Worm (Caenorhabditis elegans): ENCODE measurements around the gene T13F3.6.

The T13F3.6 gene

DNA sequence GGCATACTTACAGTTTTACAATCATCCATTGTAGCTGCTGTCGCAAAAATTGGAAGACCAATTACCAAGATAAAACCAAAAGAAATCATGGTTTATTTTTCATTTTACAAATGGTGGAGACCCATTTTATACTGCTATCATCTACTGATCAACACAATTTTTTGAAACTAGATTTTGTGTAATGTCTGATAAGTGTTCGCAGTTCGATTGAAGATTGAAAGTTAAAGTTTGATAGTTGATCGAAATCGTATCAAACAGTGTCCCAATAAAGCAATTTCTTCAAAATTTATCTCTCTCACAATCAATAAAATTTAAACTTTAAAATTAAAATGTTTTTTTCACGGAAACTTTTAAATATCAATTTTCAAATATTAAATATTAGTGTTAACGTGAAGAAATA lies at the start of gene T13F3.6:
T13F3.6 (minus strand) TSS at position 101 of the 400 bp plus-strand sequence.
- TF ChIP-seq aha-1 (tag) = no peak

- TF ChIP-seq dmd-9 (GFP tag; IDR thresholded peaks at IDR 0.05) = no peak
- TF ChIP-seq unc-62 (GFP tag; optimal IDR thresholded peaks at IDR 0.05 in 1 of 2) = peak in 1 of 2 experiments; percentile 74
- no peak for TF ChIP-seq unc-62 (tag; optimal IDR thresholded peaks at IDR 0.05)
Measured at ce11 chrV:16317244-16317643, 46.2 kb upstream of the T13F3.6 start, which contains the start of gene srh-180. Gene srh-180, plus strand, starts transcription at chrV:16317544.

DNA sequence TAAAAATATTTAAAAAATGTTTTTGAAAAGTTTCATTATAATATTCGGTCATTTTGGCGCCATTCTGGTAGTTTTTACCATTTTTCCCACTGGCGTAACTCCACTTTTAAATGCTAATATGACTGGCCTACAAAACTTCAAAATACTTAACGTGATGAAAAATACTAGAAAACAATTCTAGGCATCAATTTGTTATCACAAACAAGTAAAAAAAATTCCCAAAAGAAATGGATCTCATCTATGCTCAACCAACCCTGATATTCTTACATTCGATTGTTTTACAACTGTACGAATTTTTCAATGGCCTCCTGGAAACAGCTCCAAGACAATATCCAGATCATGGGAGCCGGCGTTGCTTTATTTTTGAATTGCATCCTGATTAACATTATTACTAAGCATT lies 44.0 kb upstream of the T13F3.6 start, which contains the start of gene str-214:
str-214 (plus strand) TSS at position 301 of the 400 bp plus-strand sequence.
- TF ChIP-seq nhr-6 (tag; optimal IDR thresholded peaks at IDR 0.05) (no peak), pha-4 (GFP tag; IDR thresholded peaks at IDR 0.05) (no peak), pha-4 (tag; optimal IDR thresholded peaks at IDR 0.05) (no peak), unc-62 (GFP tag; optimal IDR thresholded peaks at IDR 0.05 in 1 of 2) (no peak), unc-62 (tag; optimal IDR thresholded peaks at IDR 0.05) (no peak), skn-1 (tag; optimal IDR thresholded peaks at IDR 0.05) (no peak), nhr-10 (tag; optimal IDR thresholded peaks at IDR 0.05) (no peak), ceh-82 (tag; optimal IDR thresholded peaks at IDR 0.05) (no peak), zag-1 (tag; optimal IDR thresholded peaks at IDR 0.05) (no peak), mxl-2 (GFP tag; conservative IDR thresholded peaks at IDR 0.05) (no peak), nhr-77 (tag; optimal IDR thresholded peaks at IDR 0.05) (no peak), unc-130 (GFP tag; optimal IDR thresholded peaks at IDR 0.05) (no peak), aha-1 (tag) (no peak), dpl-1 (GFP tag; optimal IDR thresholded peaks at IDR 0.05) (no peak), zfp-2 (tag; optimal IDR thresholded peaks at IDR 0.05) (no peak), rbr-2 (tag; optimal IDR thresholded peaks at IDR 0.05) (no peak)

DNA sequence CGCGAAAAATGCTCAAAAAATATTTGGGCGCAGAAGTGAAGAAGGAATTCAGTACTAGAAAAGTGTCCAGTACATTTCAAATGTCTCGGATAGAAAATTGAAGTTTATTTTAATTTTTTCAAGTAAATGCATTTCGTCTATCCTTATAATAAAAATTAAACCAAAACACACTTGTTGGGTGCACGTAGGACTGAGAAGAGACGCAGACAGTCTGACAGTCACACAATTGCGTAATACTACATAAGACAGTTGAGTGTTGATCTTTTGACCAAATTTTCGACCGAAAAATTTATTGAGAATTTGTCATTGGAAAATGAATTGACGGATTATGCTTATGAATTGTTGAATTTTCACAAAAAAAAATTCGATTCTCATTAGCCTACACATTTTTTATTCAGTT lies 38.5 kb upstream of the T13F3.6 start, which contains the start of gene oac-7:
oac-7 (plus strand) TSS at position 283 of the 400 bp plus-strand sequence.
- TF ChIP-seq hif-1 (tag; optimal IDR thresholded peaks at IDR 0.05) = peak in 1 of 2 experiments; percentile 50
- TF ChIP-seq madf-5 (GFP tag; IDR thresholded peaks at IDR 0.05) = no peak
- TF ChIP-seq nhr-6 (tag; optimal IDR thresholded peaks at IDR 0.05) = no peak
- TF ChIP-seq nhr-28 (tag; optimal IDR thresholded peaks at IDR 0.05) = peak; percentile 72
- TF ChIP-seq duxl-1 (tag; optimal IDR thresholded peaks at IDR 0.05; ENCODE audit: poor library complexity) = peak; percentile 10
- peak; percentile 20; the same call in 1 of the 2 replicates for TF ChIP-seq dmd-6 (GFP tag; IDR thresholded peaks at IDR 0.05)
- TF ChIP-seq ztf-11 (tag; optimal IDR thresholded peaks at IDR 0.05) = no peak
- no peak for TF ChIP-seq lin-15B (tag; optimal IDR thresholded peaks at IDR 0.05)
- TF ChIP-seq ctbp-1 (GFP tag; IDR thresholded peaks at IDR 0.05) = no peak
- no peak for TF ChIP-seq tra-1 (GFP tag; IDR thresholded peaks at IDR 0.05)
- TF ChIP-seq hlh-30 (tag; optimal IDR thresholded peaks at IDR 0.05; ENCODE audit: insufficient read depth) = peak; percentile 37
- no peak for TF ChIP-seq zfp-3 (GFP tag; conservative IDR thresholded peaks at IDR 0.05)
- TF ChIP-seq unc-62 (GFP tag; optimal IDR thresholded peaks at IDR 0.05 in 1 of 2) = peak in 1 of 2 experiments; percentile 52
- TF ChIP-seq unc-62 (tag; optimal IDR thresholded peaks at IDR 0.05) = no peak
- TF ChIP-seq zip-2 (tag; optimal IDR thresholded peaks at IDR 0.05) = peak; percentile 69

ce11 chrV:16308343-16308742 lies 37.3 kb upstream of the T13F3.6 start:
- TF ChIP-seq jun-1 (tag; optimal IDR thresholded peaks at IDR 0.05) (no peak), aha-1 (tag) (peak; percentile 93)

- TF ChIP-seq pha-4 (GFP tag; IDR thresholded peaks at IDR 0.05) = no peak
- TF ChIP-seq pha-4 (tag; optimal IDR thresholded peaks at IDR 0.05) = no peak
- TF ChIP-seq saeg-2 (GFP tag; IDR thresholded peaks at IDR 0.05) = no peak
- TF ChIP-seq egl-27 (tag; optimal IDR thresholded peaks at IDR 0.05) = no peak
- no peak for TF ChIP-seq lin-15B (tag; optimal IDR thresholded peaks at IDR 0.05)
- TF ChIP-seq dmd-6 (GFP tag; IDR thresholded peaks at IDR 0.05) = no peak
Measured at ce11 chrV:16307253-16307652, 36.2 kb upstream of the T13F3.6 start, which contains the start of gene srxa-7. Gene srxa-7, plus strand, starts transcription at chrV:16307553.
